Fruit fly (Drosophila melanogaster): Measurements from ENCODE around the gene dnt.

The dnt gene

dm6 chr2L:19335052-19335451 is 28.0 kb downstream of the dnt start:
- TF ChIP-seq CG32006 (GFP tag; optimal IDR thresholded peaks at IDR 0.05), result peak; percentile 57
- peak; percentile 13 for TF ChIP-seq Hr39 (GFP tag; optimal IDR thresholded peaks at IDR 0.05)
- peak; percentile 84 for TF ChIP-seq Eip78C (GFP tag)
- TF ChIP-seq OdsH (GFP tag; optimal IDR thresholded peaks at IDR 0.05), result peak; percentile 26
- peak; percentile 53 for TF ChIP-seq Hr4 (GFP tag; optimal IDR thresholded peaks at IDR 0.05)
- 0 out of 3 replicates have a peak, but pooled peaks have one; percentile 33 for TF ChIP-seq CG8119 (GFP tag; IDR thresholded peaks at IDR 0.05)
- TF ChIP-seq CG11294 (GFP tag; IDR thresholded peaks at IDR 0.05), result no peak
- peak; percentile 24 for TF ChIP-seq CG10669 (GFP tag; optimal IDR thresholded peaks at IDR 0.05)
- peak; percentile 36; the same call in 1 of the 2 replicates for TF ChIP-seq CG15336 (GFP tag; IDR thresholded peaks at IDR 0.05)
- TF ChIP-seq ss (GFP tag; optimal IDR thresholded peaks at IDR 0.05), result no peak
- TF ChIP-seq topi (GFP tag; optimal IDR thresholded peaks at IDR 0.05), result no peak
- TF ChIP-seq CG6163 (GFP tag; IDR thresholded peaks at IDR 0.05), result peak; percentile 42; the same call in 1 of the 3 replicates
- TF ChIP-seq CG3919 (GFP tag; optimal IDR thresholded peaks at IDR 0.05), result peak; percentile 4
- TF ChIP-seq CG7368 (GFP tag; optimal IDR thresholded peaks at IDR 0.05), result no peak
- TF ChIP-seq fd85E (GFP tag; optimal IDR thresholded peaks at IDR 0.05), result no peak
- TF ChIP-seq eg (GFP tag; IDR thresholded peaks at IDR 0.05), result 0 out of 3 replicates have a peak, but pooled peaks have one; percentile 11
- peak; percentile 11 for TF ChIP-seq esn (GFP tag; optimal IDR thresholded peaks at IDR 0.05)
- TF ChIP-seq pdm3 (GFP tag; optimal IDR thresholded peaks at IDR 0.05), result peak; percentile 19
- peak; percentile 4 for TF ChIP-seq Smox (GFP tag; optimal IDR thresholded peaks at IDR 0.05)
- TF ChIP-seq fkh (GFP tag; optimal IDR thresholded peaks at IDR 0.05), result no peak
- TF ChIP-seq achi (GFP tag; optimal IDR thresholded peaks at IDR 0.05), result peak; percentile 6
- TF ChIP-seq CG6792 (GFP tag; optimal IDR thresholded peaks at IDR 0.05), result no peak
- TF ChIP-seq Eip75B (GFP tag; optimal IDR thresholded peaks at IDR 0.05), result peak; percentile 0
- peak; percentile 11 for TF ChIP-seq Ets96B (tag; optimal IDR thresholded peaks at IDR 0.05)
- peak; percentile 7 for TF ChIP-seq acj6 (GFP tag; optimal IDR thresholded peaks at IDR 0.05)
- TF ChIP-seq CG3032 (tag; optimal IDR thresholded peaks at IDR 0.05), result no peak
- peak; percentile 18 for TF ChIP-seq svp (GFP tag)
- TF ChIP-seq CG4318 (GFP tag; optimal IDR thresholded peaks at IDR 0.05), result no peak
- peak; percentile 3 for TF ChIP-seq fd59A (GFP tag; optimal IDR thresholded peaks at IDR 0.05)

- TF ChIP-seq CG3919 (GFP tag; optimal IDR thresholded peaks at IDR 0.05), result no peak
- no peak for TF ChIP-seq CG6854 (GFP tag; optimal IDR thresholded peaks at IDR 0.05)
- TF ChIP-seq Sox15 (GFP tag; optimal IDR thresholded peaks at IDR 0.05), result no peak
- TF ChIP-seq CG10631 (GFP tag; optimal IDR thresholded peaks at IDR 0.05), result no peak
- TF ChIP-seq CG6808 (GFP tag; optimal IDR thresholded peaks at IDR 0.05), result no peak
- TF ChIP-seq salr (GFP tag; optimal IDR thresholded peaks at IDR 0.05), result no peak
- TF ChIP-seq Sox102F (GFP tag; optimal IDR thresholded peaks at IDR 0.05), result no peak
- TF ChIP-seq CG6792 (GFP tag; optimal IDR thresholded peaks at IDR 0.05), result no peak
- no peak for TF ChIP-seq Lpt (GFP tag; optimal IDR thresholded peaks at IDR 0.05)
- no peak for TF ChIP-seq Blimp-1 (GFP tag; optimal IDR thresholded peaks at IDR 0.05)
These were observed 29.1 kb downstream of the dnt start for dm6 chr2L:19333972-19334371.

- TF ChIP-seq CG16779 (tag; optimal IDR thresholded peaks at IDR 0.05), result peak; percentile 36
- TF ChIP-seq CG15336 (GFP tag; IDR thresholded peaks at IDR 0.05), result peak; percentile 79
- TF ChIP-seq CG11762 (GFP tag; optimal IDR thresholded peaks at IDR 0.05; ENCODE audit: insufficient read depth), result peak; percentile 26
- no peak for TF ChIP-seq vri (GFP tag; optimal IDR thresholded peaks at IDR 0.05)
- peak; percentile 74 for TF ChIP-seq fd59A (GFP tag; optimal IDR thresholded peaks at IDR 0.05)
- TF ChIP-seq CG10669 (GFP tag; optimal IDR thresholded peaks at IDR 0.05), result peak; percentile 74
- TF ChIP-seq Hr38 (GFP tag; optimal IDR thresholded peaks at IDR 0.05), result no peak
- peak; percentile 62 for TF ChIP-seq dac (GFP tag; optimal IDR thresholded peaks at IDR 0.05)
- peak; percentile 74 for TF ChIP-seq Hr39 (GFP tag; optimal IDR thresholded peaks at IDR 0.05)
- TF ChIP-seq esn (GFP tag; optimal IDR thresholded peaks at IDR 0.05), result peak; percentile 71
- TF ChIP-seq Met (GFP tag; optimal IDR thresholded peaks at IDR 0.05), result peak; percentile 78
- TF ChIP-seq CG7368 (GFP tag; optimal IDR thresholded peaks at IDR 0.05), result peak; percentile 54
- TF ChIP-seq cyc (GFP tag; optimal IDR thresholded peaks at IDR 0.05), result peak; percentile 59
- TF ChIP-seq CG8319 (GFP tag; optimal IDR thresholded peaks at IDR 0.05), result peak; percentile 54
- TF ChIP-seq Sox15 (GFP tag; optimal IDR thresholded peaks at IDR 0.05), result peak; percentile 52
- TF ChIP-seq CG8632 (GFP tag; optimal IDR thresholded peaks at IDR 0.05), result peak; percentile 64
- peak; percentile 78 for TF ChIP-seq CG8119 (GFP tag; IDR thresholded peaks at IDR 0.05)
- peak; percentile 75 for TF ChIP-seq CG6808 (GFP tag; optimal IDR thresholded peaks at IDR 0.05)
- TF ChIP-seq OdsH (GFP tag; optimal IDR thresholded peaks at IDR 0.05), result peak; percentile 73
- peak; percentile 70 for TF ChIP-seq Sox102F (GFP tag; optimal IDR thresholded peaks at IDR 0.05)
- TF ChIP-seq fd85E (GFP tag; optimal IDR thresholded peaks at IDR 0.05), result peak; percentile 20
- TF ChIP-seq dsx (GFP tag; optimal IDR thresholded peaks at IDR 0.05; ENCODE audit: poor library complexity, severe bottlenecking), result peak; percentile 68
- peak; percentile 63 for TF ChIP-seq CG6276 (GFP tag; optimal IDR thresholded peaks at IDR 0.05)
- TF ChIP-seq CG10631 (GFP tag; optimal IDR thresholded peaks at IDR 0.05), result peak; percentile 79
These were observed 34.4 kb downstream of the dnt start for dm6 chr2L:19328610-19329009.
